Fruit fly (Drosophila melanogaster) whole organism, embryonic: ENCODE measurements around the gene Synd.

Experiments used
- Adf1 ChIP-seq: fragments of 200-800 bp; sonication (Bioruptor generic); IDR thresholded peaks from 2 replicates; pipeline ENCODE4 v1.3.6; 2022; ENCODE audit warnings: missing biosample characterization, missing genetic modification characterization
- CG12219 ChIP-seq: fragments of 200-800 bp; sonication (Bioruptor generic); optimal IDR thresholded peaks from 3 replicates; lab custom pipeline; 2018; ENCODE audit warnings: missing biosample characterization, mild to moderate bottlenecking, missing genetic modification characterization
- CG12236 ChIP-seq: fragments of 200-800 bp; sonication (Bioruptor generic); optimal IDR thresholded peaks from 2 replicates; lab custom pipeline; 2016; ENCODE audit warnings: missing biosample characterization, missing genetic modification characterization
- CG12769 ChIP-seq: fragments of 200-800 bp; sonication (Bioruptor generic); optimal IDR thresholded peaks from 2 replicates; lab custom pipeline; 2019; ENCODE audit warnings: missing biosample characterization, mild to moderate bottlenecking, missing genetic modification characterization, moderate library complexity
- CG13424 ChIP-seq: fragments of 200-800 bp; sonication (Bioruptor generic); optimal IDR thresholded peaks from 2 replicates; lab custom pipeline; 2019; ENCODE audit warnings: missing biosample characterization, mild to moderate bottlenecking, missing genetic modification characterization, moderate library complexity
- CG13624 ChIP-seq: fragments of 200-800 bp; sonication (Bioruptor generic); optimal IDR thresholded peaks from 2 replicates; lab custom pipeline; 2016; ENCODE audit warnings: missing biosample characterization, missing genetic modification characterization
- CG14710 ChIP-seq: fragments of 200-800 bp; sonication (Bioruptor generic); optimal IDR thresholded peaks from 3 replicates; lab custom pipeline; 2019; ENCODE audit warnings: missing biosample characterization, mild to moderate bottlenecking, missing genetic modification characterization, moderate library complexity
- CG14965 ChIP-seq: fragments of 200-800 bp; sonication (Bioruptor generic); optimal IDR thresholded peaks from 2 replicates; lab custom pipeline; 2016; ENCODE audit warnings: missing biosample characterization, missing genetic modification characterization, borderline replicate concordance
- CG15514 ChIP-seq: fragments of 200-800 bp; sonication (Bioruptor generic); optimal IDR thresholded peaks from 3 replicates; lab custom pipeline; 2017; ENCODE audit warnings: missing biosample characterization, missing genetic modification characterization, mild to moderate bottlenecking, moderate library complexity, missing genetic modification reagents
- CG17385 ChIP-seq: fragments of 200-800 bp; sonication (Bioruptor generic); optimal IDR thresholded peaks from 3 replicates; lab custom pipeline; 2018; ENCODE audit warnings: missing biosample characterization, mild to moderate bottlenecking, missing genetic modification characterization
- CG17802 ChIP-seq: fragments of 200-800 bp; sonication (Bioruptor generic); optimal IDR thresholded peaks from 2 replicates; lab custom pipeline; 2018; ENCODE audit warnings: missing biosample characterization, mild to moderate bottlenecking, missing genetic modification characterization, moderate library complexity
- CG1832 ChIP-seq: fragments of 200-800 bp; sonication (Bioruptor generic); optimal IDR thresholded peaks from 2 replicates; lab custom pipeline; 2017; ENCODE audit warnings: missing biosample characterization, mild to moderate bottlenecking, missing genetic modification characterization, inconsistent platforms
- CG18619 ChIP-seq: fragments of 200-800 bp; sonication (Bioruptor generic); optimal IDR thresholded peaks from 3 replicates; lab custom pipeline; 2017; ENCODE audit warnings: missing biosample characterization, mild to moderate bottlenecking, missing genetic modification characterization
- CG4820 ChIP-seq: fragments of 200-800 bp; sonication (Bioruptor generic); optimal IDR thresholded peaks from 3 replicates; lab custom pipeline; 2016; ENCODE audit warnings: missing biosample characterization, missing genetic modification characterization
- CG7963 ChIP-seq: fragments of 200-800 bp; sonication (Bioruptor generic); IDR thresholded peaks from 3 replicates; pipeline ENCODE4 v1.3.6; 2022; ENCODE audit warnings: missing biosample characterization, missing genetic modification characterization; ENCODE audit not compliant: partially characterized antibody
- CG8765 ChIP-seq: fragments of 200-800 bp; sonication (Bioruptor generic); IDR thresholded peaks from 2 replicates; pipeline ENCODE4 v1.3.6; 2022; ENCODE audit warnings: missing biosample characterization, missing genetic modification characterization
- D19B ChIP-seq: fragments of 200-800 bp; sonication (Bioruptor generic); optimal IDR thresholded peaks from 2 replicates; lab custom pipeline; 2017; ENCODE audit warnings: missing biosample characterization, mild to moderate bottlenecking, missing genetic modification characterization
- E2f2 ChIP-seq: fragments of 200-800 bp; sonication (Bioruptor generic); IDR thresholded peaks from 2 replicates; pipeline ENCODE4 v1.3.6; 2022; ENCODE audit warnings: missing biosample characterization, missing genetic modification characterization
- Elba2 ChIP-seq: fragments of 200-800 bp; sonication (Bioruptor generic); optimal IDR thresholded peaks from 3 replicates; lab custom pipeline; 2016; ENCODE audit warnings: missing biosample characterization, missing genetic modification characterization
- Hand ChIP-seq: fragments of 200-800 bp; sonication (Bioruptor generic); optimal IDR thresholded peaks from 2 replicates; lab custom pipeline; 2017; ENCODE audit warnings: mild to moderate bottlenecking, missing biosample characterization, missing genetic modification reagents, missing genetic modification characterization
- Hey ChIP-seq: fragments of 200-800 bp; sonication (Bioruptor generic); optimal IDR thresholded peaks from 3 replicates; lab custom pipeline; 2018; ENCODE audit warnings: missing biosample characterization, mild to moderate bottlenecking, missing genetic modification characterization
- Lhr ChIP-seq: fragments of 200-800 bp; sonication (Bioruptor generic); optimal IDR thresholded peaks from 3 replicates; lab custom pipeline; 2017; ENCODE audit warnings: mild to moderate bottlenecking, missing biosample characterization, missing genetic modification reagents, missing genetic modification characterization
- NC2β ChIP-seq: fragments of 200-800 bp; sonication (Bioruptor generic); optimal IDR thresholded peaks from 2 replicates; lab custom pipeline; 2016; ENCODE audit warnings: missing biosample characterization, missing genetic modification characterization
- Opbp ChIP-seq: fragments of 200-800 bp; sonication (Bioruptor generic); IDR thresholded peaks from 3 replicates; pipeline ENCODE4 v1.3.6; 2022; ENCODE audit warnings: missing biosample characterization, missing genetic modification characterization; ENCODE audit not compliant: partially characterized antibody
- Taf1 ChIP-seq: fragments of 200-800 bp; sonication (Bioruptor generic); IDR thresholded peaks from 2 replicates; pipeline ENCODE4 v1.3.6; 2022; ENCODE audit warnings: missing biosample characterization, missing genetic modification characterization
- ara ChIP-seq: fragments of 200-800 bp; sonication (Bioruptor generic); IDR thresholded peaks from 2 replicates; pipeline ENCODE4 v1.3.6; 2022; ENCODE audit warnings: missing biosample characterization, missing genetic modification characterization
- bsh ChIP-seq, 2 experiments: fragments of 200-800 bp; sonication (Bioruptor generic); optimal IDR thresholded peaks; 2 replicates each; lab custom pipeline; 2017 to 2018; ENCODE audit warnings: mild to moderate bottlenecking in 2 of 2, missing biosample characterization in 2 of 2, missing genetic modification characterization in 2 of 2, moderate library complexity in 1 of 2
- cato ChIP-seq: fragments of 200-800 bp; sonication (Bioruptor generic); optimal IDR thresholded peaks from 2 replicates; lab custom pipeline; 2016; ENCODE audit warnings: missing biosample characterization, missing genetic modification characterization, borderline replicate concordance
- dati ChIP-seq: fragments of 200-800 bp; sonication (Bioruptor generic); IDR thresholded peaks from 2 replicates; pipeline ENCODE4 v1.3.6; 2022; ENCODE audit warnings: missing biosample characterization, missing genetic modification characterization
- ftz-f1 ChIP-seq: fragments of 200-800 bp; sonication (Bioruptor generic); optimal IDR thresholded peaks from 2 replicates; lab custom pipeline; 2016; ENCODE audit warnings: missing biosample characterization, missing genetic modification characterization
- gcm2 ChIP-seq: fragments of 200-800 bp; sonication (Bioruptor generic); optimal IDR thresholded peaks from 2 replicates; lab custom pipeline; 2016; ENCODE audit warnings: missing biosample characterization, missing genetic modification characterization
- gro ChIP-seq: fragments of 200-800 bp; sonication (Bioruptor generic); optimal IDR thresholded peaks from 2 replicates; lab custom pipeline; 2016; ENCODE audit warnings: missing biosample characterization, missing genetic modification characterization
- gsb ChIP-seq: fragments of 200-800 bp; sonication (Bioruptor generic); IDR thresholded peaks from 2 replicates; pipeline ENCODE4 v1.3.6; 2022; ENCODE audit warnings: missing biosample characterization, missing genetic modification characterization
- jumu ChIP-seq: fragments of 200-800 bp; sonication (Bioruptor generic); optimal IDR thresholded peaks from 3 replicates; lab custom pipeline; 2016; ENCODE audit warnings: missing biosample characterization, missing genetic modification characterization
- klu ChIP-seq: fragments of 200-800 bp; sonication (Bioruptor generic); IDR thresholded peaks from 2 replicates; pipeline ENCODE4 v1.3.6; 2022; ENCODE audit warnings: missing biosample characterization, missing genetic modification characterization
- psq ChIP-seq: fragments of 200-800 bp; sonication (Bioruptor generic); optimal IDR thresholded peaks from 2 replicates; lab custom pipeline; 2017; ENCODE audit warnings: missing biosample characterization, missing genetic modification characterization
- tll ChIP-seq, 2 experiments: fragments of 200-800 bp in 1 of 2; fragments of >200 bp in 1 of 2; sonication (Bioruptor generic) in 1 of 2; optimal IDR thresholded peaks; 2 replicates each; lab custom pipeline; 2017 to 2019; ENCODE audit warnings: missing biosample characterization in 2 of 2, missing genetic modification characterization in 2 of 2, mild to moderate bottlenecking in 1 of 2, moderate library complexity in 1 of 2
- toy ChIP-seq: fragments of 200-800 bp; sonication (Bioruptor generic); IDR thresholded peaks from 2 replicates; pipeline ENCODE4 v1.3.6; 2022; ENCODE audit warnings: missing biosample characterization, missing genetic modification characterization
- vfl ChIP-seq: fragments of 200-800 bp; sonication (Bioruptor generic); optimal IDR thresholded peaks from 2 replicates; lab custom pipeline; 2016; ENCODE audit warnings: missing biosample characterization, missing genetic modification characterization

The Synd gene

dm6 chr3R:20821815-20822375, 10.7 kb upstream of the Synd start, which contains the start of the genes CG17271 and RpS20 (continued):
- TF ChIP-seq gro = peak; percentile 93
- peak; percentile 86 for TF ChIP-seq cato (GFP tag; lab: Kevin White, UChicago)
- peak; percentile 72 for TF ChIP-seq CG12236 (GFP tag; lab: Kevin White, UChicago)
- TF ChIP-seq Hey (tag; lab: Kevin White, UChicago) = peak; percentile 51
- peak; percentile 96 for TF ChIP-seq CG14710
- TF ChIP-seq CG13424 (tag; lab: Kevin White, UChicago) = peak; percentile 94
- TF ChIP-seq Lhr (GFP tag; lab: Kevin White, UChicago) = peak; percentile 92
- TF ChIP-seq klu (GFP tag; lab: Robert Waterston, UW) = peak; percentile 82
- peak; percentile 97 for TF ChIP-seq CG13624 (GFP tag; lab: Kevin White, UChicago)
- peak; percentile 76 for TF ChIP-seq gsb (GFP tag; lab: Robert Waterston, UW)
- peak; percentile 72 for TF ChIP-seq Taf1
- TF ChIP-seq Hand (GFP tag; lab: Kevin White, UChicago) = peak; percentile 59
- TF ChIP-seq D19B = peak; percentile 75
- TF ChIP-seq dati (GFP tag; lab: Robert Waterston, UW) = peak; percentile 70
- peak; percentile 91 for TF ChIP-seq CG4820
- TF ChIP-seq vfl (GFP tag; lab: Kevin White, UChicago) = peak; percentile 91
- peak; percentile 69 for TF ChIP-seq CG14965
- TF ChIP-seq ara (GFP tag; lab: Robert Waterston, UW) = peak; percentile 84
- peak; percentile 94 for TF ChIP-seq CG15514
- peak; percentile 96 for TF ChIP-seq jumu (GFP tag; lab: Kevin White, UChicago)
- TF ChIP-seq gcm2 (GFP tag; lab: Kevin White, UChicago) = peak; percentile 88
- peak; percentile 98 for TF ChIP-seq CG17385 (GFP tag; lab: Kevin White, UChicago)
- peak in 1 of 2 experiments; percentile 86 for TF ChIP-seq bsh (GFP tag; optimal IDR thresholded peaks at IDR 0.05; lab: Kevin White, UChicago)
- TF ChIP-seq ftz-f1 = peak; percentile 78
- TF ChIP-seq E2f2 = peak; percentile 73
- TF ChIP-seq toy (GFP tag; lab: Robert Waterston, UW) = peak; percentile 78; the same call in 1 of the 2 replicates
- peak; percentile 96 for TF ChIP-seq NC2β (GFP tag; lab: Kevin White, UChicago)
- TF ChIP-seq Adf1 (GFP tag; lab: Robert Waterston, UW) = peak; percentile 63
- no peak for TF ChIP-seq CG7963 (GFP tag; lab: Robert Waterston, UW)
- TF ChIP-seq CG12219 = peak; percentile 69
- no peak for TF ChIP-seq CG1832 (GFP tag; lab: Kevin White, UChicago)
- peak; percentile 87 for TF ChIP-seq CG18619 (GFP tag; lab: Kevin White, UChicago)
- peak; percentile 78 for TF ChIP-seq CG17802 (tag; lab: Kevin White, UChicago)
- TF ChIP-seq psq (GFP tag; lab: Kevin White, UChicago) = peak; percentile 72
- peak; percentile 26; the same call in 1 of the 3 replicates for TF ChIP-seq Opbp (GFP tag; lab: Robert Waterston, UW)
- TF ChIP-seq Elba2 (GFP tag; lab: Kevin White, UChicago) = peak; percentile 35
- peak; percentile 93 for TF ChIP-seq CG12769 (tag; lab: Kevin White, UChicago)
- peak; percentile 14 to 67 for TF ChIP-seq tll (GFP tag; optimal IDR thresholded peaks at IDR 0.05; lab: Kevin White, UChicago)
- peak; percentile 81 for TF ChIP-seq CG8765 (GFP tag; lab: Robert Waterston, UW)
